Worm (Caenorhabditis elegans): ENCODE results near the gene xbx-3.

xbx-3 gene

ce11 chrIII:10006734-10007348, 28.9 kb upstream of the xbx-3 start, which contains the start of gene C05B5.8:
C05B5.8 (minus strand) TSS chrIII:10006784.
- TF ChIP-seq snpc-4 (tag; optimal IDR thresholded peaks at IDR 0.05) (no peak), efl-1 (optimal IDR thresholded peaks at IDR 0.05) (peak in 1 of 2 experiments; percentile 28), efl-1 (GFP tag; optimal IDR thresholded peaks at IDR 0.05 in 1 of 2) (peak in 1 of 2 experiments; percentile 59), dpl-1 (GFP tag; optimal IDR thresholded peaks at IDR 0.05) (peak in 2 of 3 experiments; percentile 8 to 10), fos-1 (tag; optimal IDR thresholded peaks at IDR 0.05) (no peak), grh-1 (GFP tag; IDR thresholded peaks at IDR 0.05) (peak; percentile 97), F16B12.6 (tag; optimal IDR thresholded peaks at IDR 0.05) (no peak), lin-39 (tag; optimal IDR thresholded peaks at IDR 0.05) (no peak), mep-1 (tag; optimal IDR thresholded peaks at IDR 0.05) (peak; percentile 13), swsn-7 (tag; optimal IDR thresholded peaks at IDR 0.05) (no peak), C04F5.9 (tag; optimal IDR thresholded peaks at IDR 0.05) (no peak), ceh-88 (GFP tag; IDR thresholded peaks at IDR 0.05) (no peak), C16A3.4 (tag; optimal IDR thresholded peaks at IDR 0.05) (peak; percentile 34), unc-130 (tag; optimal IDR thresholded peaks at IDR 0.05) (no peak), ztf-11 (tag; optimal IDR thresholded peaks at IDR 0.05) (no peak), hlh-17 (GFP tag; optimal IDR thresholded peaks at IDR 0.05; ENCODE audit: borderline replicate concordance) (no peak), nhr-84 (tag; optimal IDR thresholded peaks at IDR 0.05) (no peak), fkh-8 (tag; optimal IDR thresholded peaks at IDR 0.05) (no peak), lin-35 (GFP tag; optimal IDR thresholded peaks at IDR 0.05) (peak in 1 of 2 experiments; percentile 31), unc-86 (tag; optimal IDR thresholded peaks at IDR 0.05) (no peak), lin-14 (GFP tag; optimal IDR thresholded peaks at IDR 0.05) (peak; percentile 86), nhr-28 (tag; optimal IDR thresholded peaks at IDR 0.05) (no peak), skn-1 (tag; optimal IDR thresholded peaks at IDR 0.05) (no peak), ets-5 (GFP tag; IDR thresholded peaks at IDR 0.05) (no peak), aly-2 (tag; optimal IDR thresholded peaks at IDR 0.05) (no peak), lin-13 (GFP tag; optimal IDR thresholded peaks at IDR 0.05) (no peak), unc-30 (tag; optimal IDR thresholded peaks at IDR 0.05) (no peak), xbp-1 (tag; optimal IDR thresholded peaks at IDR 0.05) (no peak), alr-1 (tag; optimal IDR thresholded peaks at IDR 0.05; ENCODE audit: borderline replicate concordance) (no peak), vab-15 (tag; optimal IDR thresholded peaks at IDR 0.05) (peak; percentile 49), nhr-20 (tag; optimal IDR thresholded peaks at IDR 0.05) (peak; percentile 71), unc-62 (GFP tag; optimal IDR thresholded peaks at IDR 0.05) (no peak), nhr-85 (tag) (peak; percentile 97), lsy-2 (tag; optimal IDR thresholded peaks at IDR 0.05) (peak; percentile 12 to 53), nhr-11 (tag; optimal IDR thresholded peaks at IDR 0.05) (no peak), nhr-19 (GFP tag; conservative IDR thresholded peaks at IDR 0.05) (peak; percentile 44), blmp-1 (tag; optimal IDR thresholded peaks at IDR 0.05) (peak; percentile 46), snu-23 (GFP tag; optimal IDR thresholded peaks at IDR 0.05) (peak; percentile 74), nhr-71 (tag; optimal IDR thresholded peaks at IDR 0.05) (peak; percentile 73), elt-3 (tag; optimal IDR thresholded peaks at IDR 0.05) (peak in 3 of 6 experiments; percentile 31 to 58 (median 39)), nhr-90 (tag; optimal IDR thresholded peaks at IDR 0.05; ENCODE audit: poor library complexity) (peak; percentile 57), lir-3 (tag; optimal IDR thresholded peaks at IDR 0.05; ENCODE audit: poor library complexity) (peak; percentile 20)

DNA sequence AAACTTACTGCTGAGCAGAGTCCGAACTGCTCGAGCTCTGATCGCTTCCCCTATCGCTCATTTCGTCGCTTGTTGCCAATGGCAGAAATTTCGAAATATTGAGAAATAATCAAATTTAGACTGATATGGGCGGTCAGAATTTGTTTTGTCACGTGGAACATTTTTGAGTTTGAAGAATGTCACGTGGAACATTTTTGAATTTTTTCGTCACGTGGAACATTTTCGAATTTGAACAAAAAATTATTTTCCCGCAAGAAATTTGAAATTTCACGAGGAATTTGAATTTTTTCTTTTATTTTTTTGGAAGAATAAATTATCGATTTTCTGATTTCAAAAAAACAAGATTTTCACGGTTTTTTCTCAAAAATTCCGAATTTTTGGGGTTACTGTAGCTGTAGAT, 25.6 kb upstream of the xbx-3 start, which contains the start of gene fbxa-155:
TSS of gene fbxa-155 (minus strand) at position 101 of the 400 bp plus-strand sequence.
- TF ChIP-seq unc-130 (tag; optimal IDR thresholded peaks at IDR 0.05) (no peak), ztf-4 (tag; optimal IDR thresholded peaks at IDR 0.05) (no peak), elt-2 (tag; optimal IDR thresholded peaks at IDR 0.05) (no peak), sup-37 (GFP tag; optimal IDR thresholded peaks at IDR 0.05) (no peak), nhr-71 (tag; optimal IDR thresholded peaks at IDR 0.05) (no peak), nhr-77 (tag; optimal IDR thresholded peaks at IDR 0.05) (no peak), ets-5 (GFP tag; IDR thresholded peaks at IDR 0.05) (no peak), unc-98 (GFP tag; IDR thresholded peaks at IDR 0.05) (no peak), egl-13 (tag; optimal IDR thresholded peaks at IDR 0.05) (no peak), pag-3 (tag; optimal IDR thresholded peaks at IDR 0.05; ENCODE audit: borderline replicate concordance, insufficient read depth) (no peak), aly-2 (tag; optimal IDR thresholded peaks at IDR 0.05) (no peak), dsc-1 (tag; optimal IDR thresholded peaks at IDR 0.05) (no peak), lin-15B (tag; optimal IDR thresholded peaks at IDR 0.05) (no peak), aha-1 (tag; optimal IDR thresholded peaks at IDR 0.05) (no peak)
